Fruit fly (Drosophila melanogaster) whole organism, embryonic: ENCODE data around the gene Hr78.

Source experiments
- Aef1 ChIP-seq: fragments of 200-800 bp; sonication (Bioruptor generic); IDR thresholded peaks from 3 replicates; pipeline ENCODE4 v1.3.6; 2022; ENCODE audit warnings: missing biosample characterization, missing genetic modification characterization
- CG10366 ChIP-seq: fragments of 200-800 bp; sonication (Bioruptor generic); IDR thresholded peaks from 2 replicates; pipeline ENCODE4 v1.3.6; 2022; ENCODE audit warnings: missing biosample characterization, missing genetic modification characterization
- CG11456 ChIP-seq: fragments of 200-800 bp; sonication (Bioruptor generic); IDR thresholded peaks from 3 replicates; pipeline ENCODE4 v1.3.6; 2022; ENCODE audit warnings: missing biosample characterization, missing genetic modification characterization
- CG12942 ChIP-seq: fragments of 200-800 bp; sonication (Bioruptor generic); optimal IDR thresholded peaks from 3 replicates; lab custom pipeline; 2016; ENCODE audit warnings: missing biosample characterization, missing genetic modification characterization
- CG15269 ChIP-seq: fragments of 200-800 bp; sonication (Bioruptor generic); optimal IDR thresholded peaks from 2 replicates; lab custom pipeline; 2018; ENCODE audit warnings: missing biosample characterization, mild to moderate bottlenecking, missing genetic modification characterization, moderate library complexity
- CG1602 ChIP-seq: fragments of 200-800 bp; sonication (Bioruptor generic); optimal IDR thresholded peaks from 3 replicates; lab custom pipeline; 2016; ENCODE audit warnings: missing biosample characterization, missing genetic modification characterization
- CG17186 ChIP-seq: fragments of 200-800 bp; sonication (Bioruptor generic); optimal IDR thresholded peaks from 3 replicates; lab custom pipeline; 2017; ENCODE audit warnings: missing biosample characterization, missing genetic modification reagents, missing genetic modification characterization
- CG17359 ChIP-seq: fragments of 200-800 bp; sonication (Bioruptor generic); optimal IDR thresholded peaks from 3 replicates; lab custom pipeline; 2018; ENCODE audit warnings: missing biosample characterization, mild to moderate bottlenecking, missing genetic modification characterization, moderate library complexity
- CG18476 ChIP-seq: fragments of 200-800 bp; sonication (Bioruptor generic); optimal IDR thresholded peaks from 2 replicates; lab custom pipeline; 2016; ENCODE audit warnings: missing biosample characterization, mild to moderate bottlenecking, missing genetic modification characterization
- CG30020 ChIP-seq: fragments of 200-800 bp; optimal IDR thresholded peaks from 2 replicates; lab custom pipeline; 2019; ENCODE audit warnings: missing biosample characterization, mild to moderate bottlenecking, missing genetic modification characterization, moderate library complexity
- CG32767 ChIP-seq: fragments of 200-800 bp; sonication (Bioruptor generic); IDR thresholded peaks from 2 replicates; pipeline ENCODE4 v1.3.6; 2022; ENCODE audit warnings: missing biosample characterization, missing genetic modification characterization
- CG34224 ChIP-seq: fragments of 200-800 bp; sonication (Bioruptor generic); IDR thresholded peaks from 3 replicates; pipeline ENCODE4 v1.3.6; 2022; ENCODE audit warnings: missing biosample characterization, missing genetic modification characterization; ENCODE audit not compliant: partially characterized antibody
- CG8359 ChIP-seq: fragments of 200-800 bp; sonication (Bioruptor generic); optimal IDR thresholded peaks from 2 replicates; lab custom pipeline; 2017; ENCODE audit warnings: missing biosample characterization, mild to moderate bottlenecking, missing genetic modification characterization, borderline replicate concordance
- CG9609 ChIP-seq: fragments of 200-800 bp; sonication (Bioruptor generic); optimal IDR thresholded peaks from 3 replicates; lab custom pipeline; 2016; ENCODE audit warnings: missing biosample characterization, missing genetic modification characterization
- CHES-1-like ChIP-seq: fragments of 200-800 bp; sonication (Bioruptor generic); optimal IDR thresholded peaks from 2 replicates; lab custom pipeline; 2016; ENCODE audit warnings: missing biosample characterization, missing genetic modification characterization
- CkIIα-i1 ChIP-seq: fragments of 200-800 bp; sonication (Bioruptor generic); IDR thresholded peaks from 2 replicates; pipeline ENCODE4 v1.3.6; 2022; ENCODE audit warnings: missing biosample characterization, missing genetic modification characterization
- D ChIP-seq, 2 experiments: fragments of 200-800 bp in 1 of 2; fragments of >200 bp in 1 of 2; sonication (Bioruptor generic) in 1 of 2; optimal IDR thresholded peaks; 2 replicates in 1 of 2; 3 replicates in 1 of 2; lab custom pipeline; 2017; ENCODE audit warnings: mild to moderate bottlenecking in 1 of 2, missing biosample characterization in 1 of 2, missing genetic modification characterization in 1 of 2, missing genetic modification reagents in 1 of 2
- Dip2 ChIP-seq: fragments of 200-800 bp; sonication (Bioruptor generic); IDR thresholded peaks from 2 replicates; pipeline ENCODE4 v1.3.6; 2022; ENCODE audit warnings: missing biosample characterization, missing genetic modification characterization
- Dp ChIP-seq: fragments of 200-800 bp; sonication (Bioruptor generic); optimal IDR thresholded peaks from 2 replicates; lab custom pipeline; 2018; ENCODE audit warnings: missing biosample characterization, mild to moderate bottlenecking, missing genetic modification characterization, moderate library complexity
- Fer3 ChIP-seq: fragments of 200-800 bp; sonication (Bioruptor generic); optimal IDR thresholded peaks from 2 replicates; lab custom pipeline; 2018; ENCODE audit warnings: missing biosample characterization, mild to moderate bottlenecking, missing genetic modification characterization, moderate library complexity
- GATAe ChIP-seq: fragments of 200-800 bp; sonication (Bioruptor generic); conservative IDR thresholded peaks from 2 replicates; pipeline ENCODE4 v1.3.6; 2022; ENCODE audit warnings: missing biosample characterization, missing genetic modification characterization
- H2.0 ChIP-seq: fragments of 200-800 bp; sonication (Bioruptor generic); IDR thresholded peaks from 2 replicates; pipeline ENCODE4 v1.3.6; 2022; ENCODE audit warnings: missing biosample characterization, missing genetic modification characterization
- HHEX ChIP-seq: fragments of 200-800 bp; sonication (Bioruptor generic); optimal IDR thresholded peaks from 3 replicates; lab custom pipeline; 2017; ENCODE audit warnings: missing biosample characterization, mild to moderate bottlenecking, missing genetic modification characterization, missing genetic modification reagents
- HmgZ ChIP-seq: fragments of 200-800 bp; sonication (Bioruptor generic); optimal IDR thresholded peaks from 2 replicates; lab custom pipeline; 2018; ENCODE audit warnings: missing biosample characterization, mild to moderate bottlenecking, missing genetic modification characterization
- Lpt ChIP-seq: fragments of >200 bp; optimal IDR thresholded peaks from 2 replicates; lab custom pipeline; 2018; ENCODE audit warnings: missing biosample characterization, missing genetic modification characterization
- Max ChIP-seq: fragments of 200-800 bp; sonication (Bioruptor generic); optimal IDR thresholded peaks from 2 replicates; lab custom pipeline; 2016; ENCODE audit warnings: missing biosample characterization, mild to moderate bottlenecking, missing genetic modification characterization
- NC2α ChIP-seq: fragments of 200-800 bp; sonication (Bioruptor generic); optimal IDR thresholded peaks from 2 replicates; lab custom pipeline; 2016; ENCODE audit warnings: missing biosample characterization, missing genetic modification characterization
- NK7.1 ChIP-seq: fragments of 200-800 bp; sonication (Bioruptor generic); optimal IDR thresholded peaks from 3 replicates; lab custom pipeline; 2016; ENCODE audit warnings: missing biosample characterization, missing genetic modification characterization
- Rfx ChIP-seq: fragments of 200-800 bp; sonication (Bioruptor generic); IDR thresholded peaks from 2 replicates; pipeline ENCODE4 v1.3.6; 2022; ENCODE audit warnings: missing biosample characterization, missing genetic modification characterization
- bigmax ChIP-seq: fragments of 200-800 bp; sonication (Bioruptor generic); optimal IDR thresholded peaks from 2 replicates; lab custom pipeline; 2018; ENCODE audit warnings: missing biosample characterization, mild to moderate bottlenecking, missing genetic modification characterization
- cato ChIP-seq: fragments of 200-800 bp; sonication (Bioruptor generic); optimal IDR thresholded peaks from 2 replicates; lab custom pipeline; 2016; ENCODE audit warnings: missing biosample characterization, missing genetic modification characterization, borderline replicate concordance
- cg ChIP-seq: fragments of 200-800 bp; sonication (Bioruptor generic); optimal IDR thresholded peaks from 3 replicates; lab custom pipeline; 2019; ENCODE audit warnings: missing biosample characterization, mild to moderate bottlenecking, missing genetic modification characterization, moderate library complexity
- crp ChIP-seq, 2 experiments: fragments of 200-800 bp; sonication (Bioruptor generic); optimal IDR thresholded peaks; 2 replicates in 1 of 2; 3 replicates in 1 of 2; lab custom pipeline; 2017; ENCODE audit warnings: missing biosample characterization in 2 of 2, missing genetic modification characterization in 2 of 2, mild to moderate bottlenecking in 1 of 2, moderate library complexity in 1 of 2
- dysf ChIP-seq: fragments of 200-800 bp; sonication (Bioruptor generic); IDR thresholded peaks from 3 replicates; pipeline ENCODE4 v1.3.6; 2022; ENCODE audit warnings: missing biosample characterization, missing genetic modification characterization
- emc ChIP-seq: fragments of 200-800 bp; sonication (Bioruptor generic); optimal IDR thresholded peaks from 2 replicates; lab custom pipeline; 2016; ENCODE audit warnings: missing biosample characterization, missing genetic modification characterization
- gcm2 ChIP-seq: fragments of 200-800 bp; sonication (Bioruptor generic); optimal IDR thresholded peaks from 2 replicates; lab custom pipeline; 2016; ENCODE audit warnings: missing biosample characterization, missing genetic modification characterization
- h ChIP-seq: fragments of >200 bp; optimal IDR thresholded peaks from 2 replicates; lab custom pipeline; 2017
- ham ChIP-seq: fragments of 200-800 bp; sonication (Bioruptor generic); IDR thresholded peaks from 2 replicates; pipeline ENCODE4 v1.3.6; 2022; ENCODE audit warnings: missing biosample characterization, missing genetic modification characterization
- ken ChIP-seq: fragments of 200-800 bp; sonication (Bioruptor generic); IDR thresholded peaks from 3 replicates; pipeline ENCODE4 v1.3.6; 2022; ENCODE audit warnings: missing biosample characterization, missing genetic modification characterization
- onecut ChIP-seq: fragments of 200-800 bp; sonication (Bioruptor generic); IDR thresholded peaks from 2 replicates; pipeline ENCODE4 v1.3.6; 2022; ENCODE audit warnings: missing biosample characterization, missing genetic modification characterization
- org-1 ChIP-seq: fragments of 200-800 bp; sonication (Bioruptor generic); optimal IDR thresholded peaks from 2 replicates; lab custom pipeline; 2017; ENCODE audit warnings: missing biosample characterization, missing genetic modification characterization
- pb ChIP-seq: fragments of 200-800 bp; sonication (Bioruptor generic); optimal IDR thresholded peaks from 3 replicates; lab custom pipeline; 2016; ENCODE audit warnings: missing biosample characterization, missing genetic modification characterization
- peb ChIP-seq: fragments of 200-800 bp; sonication (Bioruptor generic); IDR thresholded peaks from 2 replicates; pipeline ENCODE4 v1.3.6; 2022; ENCODE audit warnings: missing biosample characterization, missing genetic modification characterization
- prd ChIP-seq, 3 experiments: fragments of >200 bp in 2 of 3; fragments of 200-800 bp in 1 of 3; sonication (Bioruptor generic) in 1 of 3; optimal IDR thresholded peaks in 2 of 3; IDR thresholded peaks in 1 of 3; 2 replicates in 2 of 3; 3 replicates in 1 of 3; pipeline versions ENCODE4 v1.3.6 to Lab custom; 2017 to 2022; ENCODE audit warnings: missing biosample characterization in 1 of 3, missing genetic modification characterization in 1 of 3
- ro ChIP-seq: fragments of 200-800 bp; sonication (Bioruptor generic); IDR thresholded peaks from 2 replicates; pipeline ENCODE4 v1.3.6; 2022; ENCODE audit warnings: missing biosample characterization, missing genetic modification characterization
- ssp ChIP-seq: fragments of 200-800 bp; sonication (Bioruptor generic); IDR thresholded peaks from 2 replicates; pipeline ENCODE4 v1.3.6; 2022; ENCODE audit warnings: missing biosample characterization, missing genetic modification characterization
- unpg ChIP-seq: fragments of 200-800 bp; sonication (Bioruptor generic); optimal IDR thresholded peaks from 3 replicates; lab custom pipeline; 2018; ENCODE audit warnings: missing biosample characterization, mild to moderate bottlenecking, missing genetic modification characterization, moderate library complexity
- vnd ChIP-seq: fragments of 200-800 bp; sonication (Bioruptor generic); IDR thresholded peaks from 3 replicates; pipeline ENCODE4 v1.3.6; 2022; ENCODE audit warnings: missing biosample characterization, missing genetic modification characterization; ENCODE audit not compliant: partially characterized antibody

Gene Hr78

dm6 chr3L:21524071-21524889, 27.0 kb upstream of the Hr78 start (continued):
- no peak for TF ChIP-seq CHES-1-like
- no peak for TF ChIP-seq CG15269
- no peak for TF ChIP-seq onecut (GFP tag; lab: Robert Waterston, UW)
- TF ChIP-seq ro (GFP tag; lab: Robert Waterston, UW) = no peak
- TF ChIP-seq H2.0 (GFP tag; lab: Robert Waterston, UW) = no peak
- no peak for TF ChIP-seq GATAe (GFP tag; lab: Robert Waterston, UW)
- TF ChIP-seq CG17359 (tag; lab: Kevin White, UChicago) = peak; percentile 9
- TF ChIP-seq CkIIα-i1 (GFP tag; lab: Robert Waterston, UW) = no peak
- TF ChIP-seq CG11456 (GFP tag; lab: Robert Waterston, UW) = no peak
- TF ChIP-seq CG32767 (GFP tag; lab: Robert Waterston, UW) = 0 out of 2 replicates have a peak, but pooled peaks have one; percentile 9
- TF ChIP-seq CG18476 = no peak
- TF ChIP-seq cg (GFP tag; lab: Kevin White, UChicago) = peak; percentile 34
- no peak for TF ChIP-seq vnd (GFP tag; lab: Robert Waterston, UW)
- TF ChIP-seq Aef1 (GFP tag; lab: Robert Waterston, UW) = no peak
- TF ChIP-seq NC2α (GFP tag; lab: Kevin White, UChicago) = no peak
- TF ChIP-seq CG12942 = no peak
- no peak for TF ChIP-seq CG30020 (tag; lab: Kevin White, UChicago)
- no peak for TF ChIP-seq CG1602 (GFP tag; lab: Kevin White, UChicago)
- TF ChIP-seq ssp (GFP tag; lab: Robert Waterston, UW) = no peak
- no peak for TF ChIP-seq cato
- TF ChIP-seq Fer3 (tag; lab: Kevin White, UChicago) = no peak
- TF ChIP-seq dysf (GFP tag; lab: Robert Waterston, UW) = no peak
- TF ChIP-seq CG9609 (GFP tag; lab: Kevin White, UChicago) = no peak
- no peak for TF ChIP-seq Dip2 (GFP tag; lab: Robert Waterston, UW)
- no peak for TF ChIP-seq HHEX
- TF ChIP-seq prd (optimal IDR thresholded peaks at IDR 0.05; lab: Kevin White, UChicago) = no peak
- no peak for TF ChIP-seq prd (GFP tag; IDR thresholded peaks at IDR 0.05; lab: Robert Waterston, UW)
- no peak for TF ChIP-seq gcm2 (GFP tag; lab: Kevin White, UChicago)

dm6 chr3L:21523059-21523836, 26.0 kb upstream of the Hr78 start, which contains the start of gene CG7611:
Gene CG7611, plus strand, starts transcription at chr3L:21523186.
- TF ChIP-seq CG17186 (GFP tag; lab: Kevin White, UChicago) (peak; percentile 9), CG10366 (no peak), peb (GFP tag; lab: Robert Waterston, UW) (no peak), ken (GFP tag; lab: Robert Waterston, UW) (no peak), org-1 (GFP tag; lab: Kevin White, UChicago) (no peak), CG8359 (no peak), Max (GFP tag; lab: Kevin White, UChicago) (no peak), CkIIα-i1 (GFP tag; lab: Robert Waterston, UW) (no peak), bigmax (GFP tag; lab: Kevin White, UChicago) (peak; percentile 22), pb (GFP tag; lab: Kevin White, UChicago) (no peak), emc (GFP tag; lab: Kevin White, UChicago) (no peak), CG34224 (GFP tag; lab: Robert Waterston, UW) (no peak), NK7.1 (GFP tag; lab: Kevin White, UChicago) (no peak), HmgZ (tag; lab: Kevin White, UChicago) (no peak), unpg (GFP tag; lab: Kevin White, UChicago) (no peak), ham (GFP tag; lab: Robert Waterston, UW) (no peak), Rfx (GFP tag; lab: Robert Waterston, UW) (no peak), Dp (GFP tag; lab: Kevin White, UChicago) (peak; percentile 50), D (optimal IDR thresholded peaks at IDR 0.05; lab: Kevin White, UChicago) (peak; percentile 68), D (GFP tag; optimal IDR thresholded peaks at IDR 0.05; lab: Kevin White, UChicago) (peak; percentile 8), h (no peak), Lpt (no peak), crp (GFP tag; optimal IDR thresholded peaks at IDR 0.05; lab: Kevin White, UChicago) (peak in 1 of 2 experiments; percentile 68)
